Fruit fly (Drosophila melanogaster): ENCODE data around the gene exex.

Gene exex

DNA sequence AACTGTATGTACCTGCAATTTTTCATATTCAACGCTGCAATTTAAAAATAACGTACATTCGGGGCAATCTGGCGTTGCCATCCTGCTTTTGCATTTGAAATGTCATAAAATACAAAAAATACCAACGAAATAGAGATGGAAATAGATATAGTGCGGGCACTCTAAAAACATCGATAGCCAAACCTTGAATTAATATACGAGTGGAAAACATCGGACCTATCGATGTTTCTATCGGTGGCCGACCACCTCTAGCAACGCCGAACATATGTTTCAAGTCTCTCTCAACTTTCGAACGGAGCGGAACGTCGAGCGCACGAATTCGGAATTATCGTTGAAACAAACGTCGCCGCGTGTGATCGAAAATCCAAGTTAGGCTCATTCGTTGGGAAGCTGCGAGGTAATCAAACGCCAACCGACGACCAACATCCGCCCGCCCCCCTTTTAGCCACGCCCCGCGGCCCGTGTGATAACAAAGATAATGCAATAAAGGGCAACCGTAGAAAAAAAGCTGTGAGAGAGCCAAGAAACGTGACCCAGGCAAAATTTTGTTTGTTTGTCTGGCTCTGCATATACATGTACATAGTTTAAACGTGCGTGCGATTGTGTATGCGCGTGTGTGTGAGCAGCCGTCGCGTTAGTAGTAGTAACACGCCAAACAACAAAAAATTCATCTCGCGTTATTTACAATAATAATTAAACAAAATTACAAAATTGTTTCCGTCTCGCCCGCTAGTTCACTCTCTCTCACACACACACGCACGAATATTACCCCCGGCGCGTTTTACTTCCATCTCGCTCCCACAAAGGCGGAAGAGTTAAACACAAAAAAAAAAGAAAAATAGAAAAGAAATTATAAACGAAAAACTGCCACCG, 31.0 kb downstream of the exex start, which contains the start of gene nmo (continued):
- TF ChIP-seq kay (GFP tag; optimal IDR thresholded peaks at IDR 0.05) (peak; percentile 30), CG12104 (GFP tag; optimal IDR thresholded peaks at IDR 0.05) (no peak), slbo (GFP tag; IDR thresholded peaks at IDR 0.05) (no peak), otp (GFP tag; IDR thresholded peaks at IDR 0.05) (no peak), Dp (GFP tag; optimal IDR thresholded peaks at IDR 0.05) (peak; percentile 72), hth (optimal IDR thresholded peaks at IDR 0.05) (no peak), CG10321 (GFP tag; IDR thresholded peaks at IDR 0.05) (no peak), eyg (GFP tag; optimal IDR thresholded peaks at IDR 0.05) (no peak), ERR (GFP tag; optimal IDR thresholded peaks at IDR 0.05) (no peak), CG3847 (GFP tag; IDR thresholded peaks at IDR 0.05) (no peak), CG12071 (GFP tag; optimal IDR thresholded peaks at IDR 0.05) (no peak), CG1602 (GFP tag; optimal IDR thresholded peaks at IDR 0.05) (no peak), CG9609 (GFP tag; optimal IDR thresholded peaks at IDR 0.05) (no peak), Pdp1 (GFP tag; optimal IDR thresholded peaks at IDR 0.05) (peak in 1 of 2 experiments; percentile 13), Dbx (GFP tag; IDR thresholded peaks at IDR 0.05) (no peak), dmrt99B (tag; optimal IDR thresholded peaks at IDR 0.05) (no peak), ab (GFP tag; optimal IDR thresholded peaks at IDR 0.05) (no peak), Lhr (GFP tag; optimal IDR thresholded peaks at IDR 0.05) (peak; percentile 24), zf30C (GFP tag; optimal IDR thresholded peaks at IDR 0.05) (no peak), CG11085 (GFP tag; IDR thresholded peaks at IDR 0.05) (no peak), eve (GFP tag; optimal IDR thresholded peaks at IDR 0.05) (no peak), Meics (GFP tag; optimal IDR thresholded peaks at IDR 0.05) (no peak), CG2129 (GFP tag; IDR thresholded peaks at IDR 0.05; ENCODE audit: partially characterized antibody) (no peak), odd (GFP tag; optimal IDR thresholded peaks at IDR 0.05) (peak; percentile 12), CG7271 (tag; optimal IDR thresholded peaks at IDR 0.05) (no peak), CG10209 (GFP tag; optimal IDR thresholded peaks at IDR 0.05) (no peak), ash1 (GFP tag; optimal IDR thresholded peaks at IDR 0.05) (peak; percentile 63), inv (GFP tag; IDR thresholded peaks at IDR 0.05; ENCODE audit: partially characterized antibody) (no peak), CG16779 (GFP tag; IDR thresholded peaks at IDR 0.05) (no peak), CG10147 (GFP tag; optimal IDR thresholded peaks at IDR 0.05) (no peak), Bdp1 (GFP tag; optimal IDR thresholded peaks at IDR 0.05) (no peak), CG15073 (GFP tag; optimal IDR thresholded peaks at IDR 0.05) (no peak), CG13894 (tag; optimal IDR thresholded peaks at IDR 0.05) (peak; percentile 43), tgo (GFP tag; IDR thresholded peaks at IDR 0.05) (no peak), CG1603 (tag; optimal IDR thresholded peaks at IDR 0.05) (peak; percentile 50), maf-S (GFP tag; optimal IDR thresholded peaks at IDR 0.05) (no peak), gcm (GFP tag; optimal IDR thresholded peaks at IDR 0.05) (peak; percentile 6), nmo (GFP tag; optimal IDR thresholded peaks at IDR 0.05) (peak; percentile 93), unc-4 (GFP tag; IDR thresholded peaks at IDR 0.05; ENCODE audit: partially characterized antibody) (no peak), seq (GFP tag; IDR thresholded peaks at IDR 0.05) (no peak), Deaf1 (tag; optimal IDR thresholded peaks at IDR 0.05) (peak; percentile 10), Hmx (GFP tag; optimal IDR thresholded peaks at IDR 0.05) (no peak), Chrac-16 (GFP tag; optimal IDR thresholded peaks at IDR 0.05) (no peak), jing (GFP tag; optimal IDR thresholded peaks at IDR 0.05) (no peak), hkb (optimal IDR thresholded peaks at IDR 0.05) (no peak), hkb (GFP tag; IDR thresholded peaks at IDR 0.05) (no peak), pita (GFP tag; optimal IDR thresholded peaks at IDR 0.05) (no peak), unpg (GFP tag; optimal IDR thresholded peaks at IDR 0.05) (no peak), Oli (tag; optimal IDR thresholded peaks at IDR 0.05) (peak; percentile 9), knrl (GFP tag; IDR thresholded peaks at IDR 0.05; ENCODE audit: partially characterized antibody) (no peak)

All from whole organism, embryonic.